Worm (Caenorhabditis elegans) whole organism, L3 larva: ENCODE results near the gene C33D9.10.

Experiments
- R02D3.7 ChIP-seq: fragments of 150-350 bp; optimal IDR thresholded peaks from 2 replicates; lab custom pipeline; 2014; ENCODE audit warnings: missing biosample characterization, missing genetic modification characterization
- ZK546.5 ChIP-seq: sonication (generic microtip); optimal IDR thresholded peaks from 2 replicates; lab custom pipeline; 2017; ENCODE audit warnings: missing biosample characterization, missing genetic modification characterization
- ama-1 ChIP-seq: fragments of 150-350 bp; optimal IDR thresholded peaks from 2 replicates; lab custom pipeline; 2018
- ceh-16 ChIP-seq: sonication (generic microtip); optimal IDR thresholded peaks from 2 replicates; lab custom pipeline; 2017; ENCODE audit warnings: missing biosample characterization, missing genetic modification characterization
- ceh-28 ChIP-seq: fragments of 150-350 bp; optimal IDR thresholded peaks from 2 replicates; lab custom pipeline; 2014; ENCODE audit warnings: missing biosample characterization, missing genetic modification reagents, missing genetic modification characterization
- ceh-82 ChIP-seq: fragments of 150-350 bp; optimal IDR thresholded peaks from 2 replicates; lab custom pipeline; 2014; ENCODE audit warnings: missing biosample characterization, missing genetic modification characterization
- daf-12 ChIP-seq: fragments of 150-350 bp; optimal IDR thresholded peaks from 2 replicates; lab custom pipeline; 2014; ENCODE audit warnings: missing biosample characterization, missing genetic modification reagents, missing genetic modification characterization
- egl-27 ChIP-seq: sonication (generic microtip); optimal IDR thresholded peaks from 4 replicates; lab custom pipeline; 2017; ENCODE audit warnings: missing biosample characterization, missing genetic modification reagents, missing genetic modification characterization
- egl-5 ChIP-seq: fragments of 150-350 bp; optimal IDR thresholded peaks from 2 replicates; lab custom pipeline; 2017; ENCODE audit warnings: missing biosample characterization, missing genetic modification reagents, missing genetic modification characterization, inconsistent platforms
- elt-2 ChIP-seq: sonication (generic microtip); optimal IDR thresholded peaks from 2 replicates; lab custom pipeline; 2016; ENCODE audit warnings: missing genetic modification reagents, mild to moderate bottlenecking, missing genetic modification characterization, missing compliant biosample characterization
- fkh-10 ChIP-seq: sonication (generic microtip); optimal IDR thresholded peaks from 2 replicates; lab custom pipeline; 2017; ENCODE audit warnings: missing biosample characterization, missing genetic modification reagents, missing genetic modification characterization
- fos-1 ChIP-seq: fragments of 150-350 bp; optimal IDR thresholded peaks from 2 replicates; lab custom pipeline; 2014; ENCODE audit warnings: missing biosample characterization, missing genetic modification characterization
- hmg-11 ChIP-seq: sonication (generic microtip); optimal IDR thresholded peaks from 2 replicates; lab custom pipeline; 2016; ENCODE audit warnings: missing genetic modification characterization, missing compliant biosample characterization
- jun-1 ChIP-seq: fragments of 150-350 bp; optimal IDR thresholded peaks from 2 replicates; lab custom pipeline; 2014; ENCODE audit warnings: missing biosample characterization, missing genetic modification reagents, missing genetic modification characterization
- lin-15B ChIP-seq: fragments of 150-350 bp; optimal IDR thresholded peaks from 2 replicates; lab custom pipeline; 2014; ENCODE audit warnings: missing biosample characterization, missing genetic modification characterization
- lin-39 ChIP-seq: fragments of 150-350 bp; optimal IDR thresholded peaks from 2 replicates; lab custom pipeline; 2018; ENCODE audit warnings: missing biosample characterization, missing genetic modification reagents, missing genetic modification characterization
- lsy-12 ChIP-seq: sonication (generic microtip); optimal IDR thresholded peaks from 2 replicates; lab custom pipeline; 2016; ENCODE audit warnings: mild to moderate bottlenecking, missing genetic modification characterization, missing compliant biosample characterization
- mdl-1 ChIP-seq: fragments of 150-350 bp; optimal IDR thresholded peaks from 2 replicates; lab custom pipeline; 2014; ENCODE audit warnings: missing biosample characterization, missing genetic modification characterization
- mml-1 ChIP-seq: fragments of 150-350 bp; sonication (generic microtip); optimal IDR thresholded peaks from 3 replicates; lab custom pipeline; 2014; ENCODE audit warnings: missing biosample characterization, missing genetic modification characterization
- nfya-1 ChIP-seq: sonication (generic microtip); optimal IDR thresholded peaks from 2 replicates; lab custom pipeline; 2017; ENCODE audit warnings: missing genetic modification characterization, mild to moderate bottlenecking, missing compliant biosample characterization, antibody characterized with exemption, moderate library complexity; ENCODE audit not compliant: insufficient read depth
- nhr-23 ChIP-seq: fragments of 150-350 bp; optimal IDR thresholded peaks from 2 replicates; lab custom pipeline; 2014; ENCODE audit warnings: missing biosample characterization, missing genetic modification reagents, missing genetic modification characterization
- nhr-237 ChIP-seq: fragments of 150-350 bp; optimal IDR thresholded peaks from 2 replicates; lab custom pipeline; 2014; ENCODE audit warnings: missing biosample characterization, missing genetic modification characterization
- nhr-67 ChIP-seq: fragments of 150-350 bp; optimal IDR thresholded peaks from 2 replicates; lab custom pipeline; 2014; ENCODE audit warnings: missing biosample characterization, missing genetic modification characterization
- nhr-76 ChIP-seq: fragments of 150-350 bp; sonication (generic microtip); optimal IDR thresholded peaks from 5 replicates; lab custom pipeline; 2014; ENCODE audit warnings: missing biosample characterization, missing genetic modification characterization
- nhr-77 ChIP-seq: fragments of 150-350 bp; optimal IDR thresholded peaks from 2 replicates; lab custom pipeline; 2014; ENCODE audit warnings: missing biosample characterization, missing genetic modification characterization
- pha-4 ChIP-seq: fragments of 150-350 bp; optimal IDR thresholded peaks from 2 replicates; lab custom pipeline; 2014; ENCODE audit warnings: missing biosample characterization, missing genetic modification reagents, missing genetic modification characterization
- pqm-1 ChIP-seq: fragments of 150-350 bp; optimal IDR thresholded peaks from 2 replicates; lab custom pipeline; 2017; ENCODE audit warnings: missing biosample characterization, missing genetic modification characterization, inconsistent platforms
- sea-2 ChIP-seq: fragments of 150-350 bp; sonication (generic microtip); optimal IDR thresholded peaks from 4 replicates; lab custom pipeline; 2014; ENCODE audit warnings: missing biosample characterization, missing genetic modification reagents, missing genetic modification characterization
- skn-1 ChIP-seq: fragments of 150-350 bp; optimal IDR thresholded peaks from 2 replicates; lab custom pipeline; 2014; ENCODE audit warnings: missing biosample characterization, missing genetic modification characterization
- snpc-4 ChIP-seq: fragments of 150-350 bp; optimal IDR thresholded peaks from 2 replicates; lab custom pipeline; 2014; ENCODE audit warnings: missing biosample characterization, missing genetic modification characterization
- unc-39 ChIP-seq: sonication (generic microtip); optimal IDR thresholded peaks from 4 replicates; lab custom pipeline; 2017; ENCODE audit warnings: missing biosample characterization, missing genetic modification characterization
- unc-62 ChIP-seq: fragments of 150-350 bp; sonication (generic microtip); optimal IDR thresholded peaks from 4 replicates; lab custom pipeline; 2014; ENCODE audit warnings: missing biosample characterization, missing genetic modification reagents, missing genetic modification characterization
- zag-1 ChIP-seq: fragments of 150-350 bp; optimal IDR thresholded peaks from 2 replicates; lab custom pipeline; 2014; ENCODE audit warnings: missing biosample characterization, missing genetic modification characterization
- ztf-11 ChIP-seq: fragments of 150-350 bp; optimal IDR thresholded peaks from 2 replicates; lab custom pipeline; 2014; ENCODE audit warnings: missing biosample characterization, missing genetic modification characterization
- ztf-4 ChIP-seq: fragments of 150-350 bp; optimal IDR thresholded peaks from 2 replicates; lab custom pipeline; 2014; ENCODE audit warnings: missing biosample characterization, missing genetic modification characterization

The C33D9.10 gene

ce11 chrIV:8813614-8814013, 25.7 kb upstream of the C33D9.10 start, which contains the start of gene exc-5:
Gene exc-5, minus strand, starts transcription at chrIV:8813670.
- TF ChIP-seq ceh-82 (tag; lab: Kevin White, UChicago) (no peak), nhr-67 (tag; lab: Kevin White, UChicago) (no peak), ztf-4 (tag; lab: Kevin White, UChicago) (no peak), egl-27 (tag; lab: Kevin White, UChicago) (no peak), nhr-237 (tag; lab: Kevin White, UChicago) (no peak), unc-39 (no peak), ama-1 (lab: Kevin White, UChicago) (no peak), nfya-1 (no peak), fkh-10 (no peak), ZK546.5 (tag; lab: Kevin White, UChicago) (no peak), nhr-76 (no peak), sea-2 (GFP tag; lab: Kevin White, UChicago) (no peak), mml-1 (tag; lab: Kevin White, UChicago) (no peak), skn-1 (no peak)

- TF ChIP-seq pha-4 (tag; lab: Kevin White, UChicago) = peak; percentile 75
- no peak for TF ChIP-seq sea-2 (GFP tag; lab: Kevin White, UChicago)
- no peak for TF ChIP-seq elt-2 (tag; lab: Kevin White, UChicago)
- TF ChIP-seq egl-27 (tag; lab: Kevin White, UChicago) = no peak
- TF ChIP-seq mdl-1 (tag; lab: Kevin White, UChicago) = no peak
- TF ChIP-seq lin-39 = no peak
- no peak for TF ChIP-seq ztf-11 (tag; lab: Kevin White, UChicago)
- TF ChIP-seq pqm-1 = peak; percentile 65
- TF ChIP-seq ceh-28 = no peak
- no peak for TF ChIP-seq nhr-23 (tag; lab: Kevin White, UChicago)
Measured at ce11 chrIV:8807327-8807726, 19.4 kb upstream of the C33D9.10 start.

- no peak for TF ChIP-seq fkh-10
- no peak for TF ChIP-seq sea-2 (GFP tag; lab: Kevin White, UChicago)
- TF ChIP-seq lin-39 = no peak
- TF ChIP-seq nhr-76 = no peak
- no peak for TF ChIP-seq lin-15B (tag; lab: Kevin White, UChicago)
- no peak for TF ChIP-seq nhr-77 (tag; lab: Kevin White, UChicago)
- no peak for TF ChIP-seq ceh-82 (tag; lab: Kevin White, UChicago)
- no peak for TF ChIP-seq egl-5
- TF ChIP-seq elt-2 (tag; lab: Kevin White, UChicago) = no peak
- TF ChIP-seq ceh-28 = no peak
- TF ChIP-seq mdl-1 (tag; lab: Kevin White, UChicago) = no peak
- no peak for TF ChIP-seq R02D3.7 (tag; lab: Kevin White, UChicago)
- no peak for TF ChIP-seq unc-39
- no peak for TF ChIP-seq zag-1 (tag; lab: Kevin White, UChicago)
Measured at ce11 chrIV:8798255-8798654, 10.3 kb upstream of the C33D9.10 start, which contains the start of gene clec-182. Gene clec-182, minus strand, starts transcription at chrIV:8798355.

ce11 chrIV:8796246-8796645, 8.3 kb upstream of the C33D9.10 start:
- no peak for TF ChIP-seq egl-5
- TF ChIP-seq ceh-16 (tag; lab: Kevin White, UChicago) = no peak
- TF ChIP-seq lin-39 = peak; percentile 64
- TF ChIP-seq ama-1 (lab: Kevin White, UChicago) = no peak
- peak; percentile 68 for TF ChIP-seq fkh-10
- TF ChIP-seq ceh-28 = no peak
- TF ChIP-seq nhr-76 = no peak
- peak; percentile 66 for TF ChIP-seq nfya-1
- TF ChIP-seq daf-12 (tag; lab: Kevin White, UChicago) = no peak
- TF ChIP-seq lsy-12 = no peak
- no peak for TF ChIP-seq jun-1 (tag; lab: Kevin White, UChicago)
- TF ChIP-seq hmg-11 = peak; percentile 26
- no peak for TF ChIP-seq R02D3.7 (tag; lab: Kevin White, UChicago)
- no peak for TF ChIP-seq unc-62 (GFP tag; lab: Kevin White, UChicago)
- peak; percentile 41 for TF ChIP-seq snpc-4 (tag; lab: Kevin White, UChicago)
- no peak for TF ChIP-seq egl-27 (tag; lab: Kevin White, UChicago)
- no peak for TF ChIP-seq skn-1
- no peak for TF ChIP-seq fos-1 (tag; lab: Kevin White, UChicago)
- no peak for TF ChIP-seq mml-1 (tag; lab: Kevin White, UChicago)
